Worm (Caenorhabditis elegans): ENCODE measurements around the gene C25E10.12.

- TF ChIP-seq nhr-11 (tag; optimal IDR thresholded peaks at IDR 0.05) (no peak), lsy-2 (tag; optimal IDR thresholded peaks at IDR 0.05) (no peak)
Observed at ce11 chrV:9096674-9097073, 34.4 kb upstream of the C25E10.12 start.
